Worm (Caenorhabditis elegans) whole organism, L4 larva: Measurements from ENCODE around the gene Y22D7AR.2.
A peak's percentile ranks its signal among the peaks of the same experiment; 100 is the strongest.

Source experiments
- D1046.2 ChIP-seq: fragments of 200-800 bp; sonication (Bioruptor generic); IDR thresholded peaks from 2 replicates; pipeline ENCODE4 v1.3.6; 2022; ENCODE audit warnings: missing genetic modification characterization, missing compliant biosample characterization
- F26F4.8 ChIP-seq: fragments of 200-800 bp; sonication (Bioruptor generic); conservative IDR thresholded peaks from 2 replicates; pipeline ENCODE4 v1.3.6; 2022; ENCODE audit warnings: missing genetic modification characterization, missing compliant biosample characterization
- F44E2.7 ChIP-seq: fragments of 200-800 bp; sonication (Bioruptor generic); IDR thresholded peaks from 2 replicates; pipeline ENCODE4 v2.1.2; 2022; ENCODE audit warnings: missing genetic modification characterization, missing compliant biosample characterization
- R02D3.7 ChIP-seq: fragments of 150-350 bp; sonication (generic microtip); optimal IDR thresholded peaks from 3 replicates; lab custom pipeline; 2014; ENCODE audit warnings: missing biosample characterization, missing genetic modification characterization
- T26A8.4 ChIP-seq: fragments of 200-800 bp; sonication (Bioruptor generic); IDR thresholded peaks from 2 replicates; pipeline ENCODE4 v1.3.6; 2022; ENCODE audit warnings: missing genetic modification characterization, missing compliant biosample characterization
- Y48G9A.11 ChIP-seq: fragments of 200-800 bp; sonication (Bioruptor generic); IDR thresholded peaks from 2 replicates; pipeline ENCODE4 v1.3.6; 2022; ENCODE audit warnings: missing genetic modification reagents, missing genetic modification characterization, missing compliant biosample characterization
- ZK546.5 ChIP-seq, 2 experiments: sonication (generic microtip); optimal IDR thresholded peaks; 2 replicates each; lab custom pipeline; 2017; ENCODE audit warnings: missing biosample characterization in 2 of 2, missing genetic modification characterization in 2 of 2
- aha-1 ChIP-seq: fragments of 150-350 bp; peaks from one replicate; lab custom pipeline; 2014; ENCODE audit warnings: missing biosample characterization, missing genetic modification characterization
- arid-1 ChIP-seq: fragments of 200-800 bp; sonication (Bioruptor generic); conservative IDR thresholded peaks from 2 replicates; pipeline ENCODE4 v1.3.6; 2022; ENCODE audit warnings: missing genetic modification reagents, missing genetic modification characterization, missing compliant biosample characterization
- ceh-28 ChIP-seq: fragments of 150-350 bp; optimal IDR thresholded peaks from 2 replicates; lab custom pipeline; 2014; ENCODE audit warnings: missing biosample characterization, missing genetic modification reagents, missing genetic modification characterization
- ceh-44 ChIP-seq: fragments of 200-800 bp; sonication (Bioruptor generic); IDR thresholded peaks from 2 replicates; pipeline ENCODE4 v1.3.6; 2022; ENCODE audit warnings: missing genetic modification reagents, missing genetic modification characterization, missing compliant biosample characterization
- ceh-62 ChIP-seq: sonication (generic microtip); optimal IDR thresholded peaks from 2 replicates; lab custom pipeline; 2017; ENCODE audit warnings: missing biosample characterization, missing genetic modification characterization
- ces-1 ChIP-seq: fragments of 150-350 bp; sonication (generic microtip); optimal IDR thresholded peaks from 4 replicates; lab custom pipeline; 2014; ENCODE audit warnings: missing biosample characterization, missing genetic modification reagents, missing genetic modification characterization
- daf-8 ChIP-seq: fragments of 200-800 bp; sonication (Bioruptor generic); IDR thresholded peaks from 2 replicates; pipeline ENCODE4 v1.3.6; 2022; ENCODE audit warnings: missing genetic modification characterization, missing compliant biosample characterization
- dmd-6 ChIP-seq: fragments of 200-800 bp; sonication (Bioruptor generic); IDR thresholded peaks from 2 replicates; pipeline ENCODE4 v1.3.6; 2022; ENCODE audit warnings: missing genetic modification reagents, missing genetic modification characterization, missing compliant biosample characterization
- dmd-8 ChIP-seq: fragments of 200-800 bp; sonication (Bioruptor generic); IDR thresholded peaks from 2 replicates; pipeline ENCODE4 v1.3.6; 2022; ENCODE audit warnings: missing genetic modification characterization, missing compliant biosample characterization
- dve-1 ChIP-seq: sonication (generic microtip); optimal IDR thresholded peaks from 2 replicates; lab custom pipeline; 2017; ENCODE audit warnings: antibody characterized with exemption, mild to moderate bottlenecking, missing genetic modification characterization, missing compliant biosample characterization; ENCODE audit not compliant: insufficient read depth
- egl-43 ChIP-seq: fragments of 200-800 bp; sonication (Bioruptor generic); IDR thresholded peaks from 2 replicates; pipeline ENCODE4 v1.3.6; 2022; ENCODE audit warnings: missing genetic modification reagents, missing genetic modification characterization, missing compliant biosample characterization
- fkh-10 ChIP-seq: fragments of 150-350 bp; optimal IDR thresholded peaks from 2 replicates; lab custom pipeline; 2014; ENCODE audit warnings: missing biosample characterization, missing genetic modification reagents, missing genetic modification characterization
- gei-8 ChIP-seq: fragments of 200-800 bp; sonication (Bioruptor generic); optimal IDR thresholded peaks from 2 replicates; lab custom pipeline; 2018; ENCODE audit warnings: mild to moderate bottlenecking, missing genetic modification characterization, missing compliant biosample characterization
- lim-7 ChIP-seq: fragments of 200-800 bp; sonication (Bioruptor generic); IDR thresholded peaks from 2 replicates; pipeline ENCODE4 v1.3.6; 2022; ENCODE audit warnings: missing genetic modification characterization, missing compliant biosample characterization
- lin-29 ChIP-seq: fragments of 200-800 bp; sonication (Bioruptor generic); IDR thresholded peaks from 2 replicates; pipeline ENCODE4 v1.3.6; 2022; ENCODE audit warnings: missing genetic modification reagents, missing genetic modification characterization, missing compliant biosample characterization
- lin-38 ChIP-seq: fragments of 200-800 bp; sonication (Bioruptor generic); IDR thresholded peaks from 2 replicates; pipeline ENCODE4 v1.3.6; 2022; ENCODE audit warnings: missing genetic modification reagents, missing genetic modification characterization, missing compliant biosample characterization
- madf-5 ChIP-seq, 2 experiments: fragments of 200-800 bp; sonication (Bioruptor generic); IDR thresholded peaks; 2 replicates each; pipeline ENCODE4 v1.3.6; 2022; ENCODE audit warnings: missing compliant biosample characterization in 2 of 2, missing genetic modification characterization in 2 of 2
- mdt-29 ChIP-seq: fragments of 200-800 bp; sonication (Bioruptor generic); IDR thresholded peaks from 2 replicates; pipeline ENCODE4 v1.3.6; 2022; ENCODE audit warnings: missing genetic modification reagents, missing genetic modification characterization, missing compliant biosample characterization
- mes-2 ChIP-seq: sonication (generic microtip); optimal IDR thresholded peaks from 2 replicates; lab custom pipeline; 2016; ENCODE audit warnings: missing genotype, mild to moderate bottlenecking, missing genetic modification characterization, missing compliant biosample characterization; ENCODE audit not compliant: poor library complexity, severe bottlenecking
- nhr-41 ChIP-seq: fragments of 200-800 bp; sonication (Bioruptor generic); IDR thresholded peaks from 2 replicates; pipeline ENCODE4 v1.3.6; 2022; ENCODE audit warnings: missing genetic modification reagents, missing genetic modification characterization, missing compliant biosample characterization
- pqm-1 ChIP-seq: sonication (generic microtip); optimal IDR thresholded peaks from 2 replicates; lab custom pipeline; 2017; ENCODE audit warnings: missing biosample characterization, missing genetic modification characterization
- set-16 ChIP-seq: fragments of 200-800 bp; sonication (Bioruptor generic); IDR thresholded peaks from 2 replicates; pipeline ENCODE4 v1.3.6; 2022; ENCODE audit warnings: missing genetic modification reagents, missing genetic modification characterization, missing compliant biosample characterization
- skn-1 ChIP-seq: fragments of 150-350 bp; optimal IDR thresholded peaks from 2 replicates; lab custom pipeline; 2014; ENCODE audit warnings: missing biosample characterization, missing genetic modification characterization
- snpc-1.2 ChIP-seq: fragments of 200-800 bp; sonication (Bioruptor generic); IDR thresholded peaks from 2 replicates; pipeline ENCODE4 v1.3.6; 2022; ENCODE audit warnings: missing genetic modification reagents, missing genetic modification characterization, missing compliant biosample characterization
- unc-62 ChIP-seq, 3 experiments: fragments of 150-350 bp in 1 of 3; sonication (generic microtip); optimal IDR thresholded peaks in 2 of 3; peaks in 1 of 3; 1 replicate in 1 of 3; 2 replicates in 2 of 3; lab custom pipeline; 2014 to 2017; ENCODE audit warnings: missing biosample characterization in 3 of 3, missing genetic modification characterization in 3 of 3, missing genetic modification reagents in 3 of 3, missing genotype in 1 of 3
- zfp-2 ChIP-seq: sonication (generic microtip); optimal IDR thresholded peaks from 2 replicates; lab custom pipeline; 2016; ENCODE audit warnings: mild to moderate bottlenecking, missing genetic modification characterization, missing compliant biosample characterization

Y22D7AR.2 gene

DNA sequence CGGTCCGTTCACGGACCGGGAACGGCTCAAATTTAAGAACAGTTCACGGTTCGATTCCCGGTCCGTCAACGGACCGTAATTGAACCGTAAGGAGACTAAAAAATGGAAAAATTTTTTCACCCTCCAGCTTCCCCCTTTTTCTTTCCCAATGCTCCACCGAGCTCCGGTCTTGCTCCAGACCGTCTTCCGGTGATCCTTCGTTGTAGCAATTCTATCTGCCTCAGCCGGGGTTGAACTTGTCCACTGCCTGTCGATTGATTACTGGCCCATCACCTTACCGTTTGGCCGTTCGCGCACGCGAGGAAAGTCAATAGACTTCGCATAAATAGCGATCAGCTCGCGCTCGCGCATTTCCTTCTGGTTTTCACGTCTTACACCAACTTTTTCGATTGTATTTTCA is 1.5 kb downstream of the Y22D7AR.2 start:
- TF ChIP-seq Y48G9A.11 (GFP tag; lab: Robert Waterston, UW): peak; percentile 53; the same call in 1 of the 2 replicates
- 0 out of 2 replicates have a peak, but pooled peaks have one; percentile 51 for TF ChIP-seq ceh-44 (GFP tag; lab: Robert Waterston, UW)
- TF ChIP-seq lim-7 (GFP tag; lab: Robert Waterston, UW): peak; percentile 58; the same call in 1 of the 2 replicates
- peak; percentile 40; the same call in 1 of the 2 replicates for TF ChIP-seq nhr-41
- peak; percentile 83 for TF ChIP-seq egl-43 (GFP tag; lab: Robert Waterston, UW)
- peak; percentile 67 for TF ChIP-seq lin-38
- 0 out of 2 replicates have a peak, but pooled peaks have one; percentile 26 for TF ChIP-seq F44E2.7
- TF ChIP-seq lin-29 (GFP tag; lab: Robert Waterston, UW): peak; percentile 40; the same call in 1 of the 2 replicates
- TF ChIP-seq arid-1 (GFP tag; lab: Robert Waterston, UW): peak; percentile 16
- TF ChIP-seq dmd-6 (GFP tag; lab: Robert Waterston, UW): peak; percentile 8; the same call in 1 of the 2 replicates
- TF ChIP-seq D1046.2 (GFP tag; lab: Robert Waterston, UW): 0 out of 2 replicates have a peak, but pooled peaks have one; percentile 66
- TF ChIP-seq set-16 (GFP tag; lab: Robert Waterston, UW): peak; percentile 44; the same call in 1 of the 2 replicates
- peak; percentile 76; the same call in 1 of the 2 replicates for TF ChIP-seq dmd-8 (GFP tag; lab: Robert Waterston, UW)
- TF ChIP-seq F26F4.8: 0 out of 2 replicates have a peak, but pooled peaks have one; percentile 61
- 0 out of 2 replicates have a peak, but pooled peaks have one; percentile 22 for TF ChIP-seq T26A8.4
- peak in 1 of 2 experiments; percentile 72; a peak in 1 of 4 replicates for TF ChIP-seq madf-5 (GFP tag; IDR thresholded peaks at IDR 0.05; lab: Robert Waterston, UW)
- TF ChIP-seq snpc-1.2 (GFP tag; lab: Robert Waterston, UW): peak; percentile 66; the same call in 1 of the 2 replicates
- TF ChIP-seq, all 104 proteins: peak for 17; not testable (repeated sequence) for 87

DNA sequence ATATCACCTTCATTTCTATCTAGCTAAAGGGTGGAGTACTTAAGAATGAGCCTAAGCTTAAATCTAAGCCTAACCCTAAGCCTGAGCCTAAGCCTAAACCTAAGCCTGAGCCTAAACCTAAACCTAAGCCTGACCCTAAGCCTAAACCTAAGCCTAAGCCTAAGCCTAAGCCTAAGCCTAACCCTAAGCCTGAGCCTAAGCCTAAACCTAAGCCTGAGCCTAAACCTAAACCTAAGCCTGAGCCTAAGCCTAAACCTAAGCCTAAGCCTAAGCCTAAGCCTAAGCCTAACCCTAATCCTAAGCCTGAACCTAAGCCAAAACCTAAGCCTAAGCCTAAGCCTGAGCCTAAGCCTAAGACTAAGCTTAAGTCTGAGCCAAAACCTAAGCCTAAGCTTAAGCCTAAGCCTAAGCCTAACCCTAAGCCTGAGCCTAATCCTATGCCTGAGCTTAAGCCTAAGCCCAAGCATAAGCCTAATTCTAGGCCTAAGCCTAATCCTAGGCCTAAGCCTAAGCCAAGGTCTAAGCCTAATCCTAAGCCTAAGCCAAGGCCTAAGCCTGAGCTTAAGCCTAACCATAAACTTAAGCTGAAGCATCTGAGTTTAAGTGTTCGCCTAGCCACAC is 8.4 kb downstream of the Y22D7AR.2 start:
- TF ChIP-seq unc-62 (GFP tag; optimal IDR thresholded peaks at IDR 0.05 in 1 of 2; lab: Kevin White, UChicago) (peak in 1 of 2 experiments; percentile 65), unc-62 (tag; optimal IDR thresholded peaks at IDR 0.05; lab: Kevin White, UChicago) (no peak), skn-1 (tag; lab: Kevin White, UChicago) (no peak)

DNA sequence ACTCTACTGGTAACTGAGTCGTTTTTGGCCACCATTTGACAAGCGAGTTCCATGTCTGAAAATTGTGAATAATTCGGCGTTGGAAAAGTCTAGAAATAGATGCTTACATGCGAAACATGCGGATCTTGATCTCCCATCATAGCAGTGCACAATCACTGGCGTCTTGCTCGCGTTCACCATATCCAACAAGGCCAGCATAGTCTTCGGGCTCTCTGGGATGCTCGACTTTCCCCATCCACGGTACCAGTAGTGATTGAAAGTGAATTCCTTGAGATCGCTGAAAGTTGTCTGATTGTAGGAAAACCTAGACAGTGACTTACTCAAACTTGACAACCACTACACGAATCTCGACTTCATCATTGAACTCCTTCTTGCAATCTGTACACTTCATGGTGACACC is 12.0 kb downstream of the Y22D7AR.2 start:
- TF ChIP-seq unc-62 (GFP tag; optimal IDR thresholded peaks at IDR 0.05 in 1 of 2; lab: Kevin White, UChicago): peak in 1 of 2 experiments; percentile 95
- no peak for TF ChIP-seq unc-62 (tag; optimal IDR thresholded peaks at IDR 0.05; lab: Kevin White, UChicago)
- TF ChIP-seq ceh-62: no peak
- no peak for TF ChIP-seq snpc-1.2 (GFP tag; lab: Robert Waterston, UW)
- TF ChIP-seq, all 104 proteins: peak for 1

DNA sequence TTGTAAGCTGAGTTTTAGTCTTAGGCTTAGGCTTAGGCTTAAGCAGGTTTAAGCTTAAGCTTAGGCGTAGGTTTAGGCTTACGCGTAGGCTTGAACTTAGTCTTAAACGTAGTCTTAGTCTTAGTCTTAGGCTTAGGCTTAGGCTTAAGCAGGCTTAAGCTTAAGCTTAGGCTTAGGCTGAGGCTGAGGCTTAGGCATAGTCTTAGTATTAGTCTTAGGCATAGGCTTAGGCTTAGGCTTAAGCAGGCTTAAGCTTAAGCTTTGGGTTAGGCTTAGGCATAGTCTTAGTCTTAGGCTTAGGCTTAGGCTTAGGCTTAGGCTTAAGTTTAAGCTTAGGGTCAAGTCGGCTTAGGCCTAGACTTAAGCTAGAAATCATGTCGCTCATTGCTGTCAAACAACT is 13.1 kb downstream of the Y22D7AR.2 start:
- TF ChIP-seq daf-8 (GFP tag; lab: Robert Waterston, UW) (no peak), ZK546.5 (tag; optimal IDR thresholded peaks at IDR 0.05; lab: Kevin White, UChicago) (no peak), pqm-1 (tag; lab: Kevin White, UChicago) (no peak), dve-1 (tag; lab: Kevin White, UChicago) (no peak), zfp-2 (tag; lab: Kevin White, UChicago) (no peak), mes-2 (no peak), gei-8 (GFP tag; lab: Kevin White, UChicago) (no peak)

DNA sequence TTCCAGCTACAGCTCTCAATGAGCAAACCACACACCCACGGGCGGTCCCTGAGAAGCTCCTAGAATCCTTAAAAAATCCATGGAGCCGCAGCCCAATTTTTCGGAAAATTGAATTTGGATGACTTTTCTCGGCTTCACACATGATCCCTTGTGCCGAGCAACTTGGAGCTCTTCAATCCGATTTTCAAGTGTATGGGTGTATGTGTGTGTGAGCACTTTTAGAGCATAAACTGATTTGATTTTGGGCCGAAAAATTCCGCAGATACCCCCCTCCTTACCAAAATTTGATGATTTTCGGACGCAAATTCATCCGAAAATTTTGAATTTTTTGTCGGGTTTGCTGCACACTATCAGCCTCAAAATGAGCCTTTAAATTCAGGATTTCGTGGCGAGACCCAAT is 26.1 kb downstream of the Y22D7AR.2 start:
- no peak for TF ChIP-seq R02D3.7 (tag; lab: Kevin White, UChicago)
- TF ChIP-seq aha-1: peak; percentile 70
- no peak for TF ChIP-seq lin-29 (GFP tag; lab: Robert Waterston, UW)
- peak; percentile 80 for TF ChIP-seq ces-1 (GFP tag; lab: Kevin White, UChicago)
- no peak for TF ChIP-seq mdt-29 (GFP tag; lab: Robert Waterston, UW)
- TF ChIP-seq fkh-10: peak; percentile 80
- TF ChIP-seq ceh-28 (tag; lab: Kevin White, UChicago): no peak
